Fruit fly (Drosophila melanogaster) whole organism, embryonic: ENCODE measurements around the gene CG5096.

Source experiments
- Atf6 ChIP-seq: fragments of 200-800 bp; sonication (Bioruptor generic); IDR thresholded peaks from 2 replicates; pipeline ENCODE4 v1.3.6; 2022; ENCODE audit warnings: missing biosample characterization, missing genetic modification characterization
- CG10431 ChIP-seq: fragments of 200-800 bp; sonication (Bioruptor generic); optimal IDR thresholded peaks from 3 replicates; lab custom pipeline; 2018; ENCODE audit warnings: missing biosample characterization, mild to moderate bottlenecking, missing genetic modification characterization
- CG12104 ChIP-seq: fragments of 200-800 bp; sonication (Bioruptor generic); optimal IDR thresholded peaks from 3 replicates; lab custom pipeline; 2016; ENCODE audit warnings: missing biosample characterization, missing genetic modification characterization
- CG16813 ChIP-seq: fragments of 200-800 bp; sonication (Bioruptor generic); IDR thresholded peaks from 3 replicates; pipeline ENCODE4 v1.3.6; 2022; ENCODE audit warnings: missing biosample characterization, missing genetic modification characterization; ENCODE audit not compliant: partially characterized antibody
- CG17568 ChIP-seq: fragments of 200-800 bp; sonication (Bioruptor generic); optimal IDR thresholded peaks from 2 replicates; lab custom pipeline; 2018; ENCODE audit warnings: missing biosample characterization, mild to moderate bottlenecking, missing genetic modification characterization, moderate library complexity
- CG2120 ChIP-seq: fragments of 200-800 bp; sonication (Bioruptor generic); optimal IDR thresholded peaks from 3 replicates; lab custom pipeline; 2016; ENCODE audit warnings: missing biosample characterization, missing genetic modification characterization
- CG2199 ChIP-seq: fragments of 200-800 bp; sonication (Bioruptor generic); IDR thresholded peaks from 3 replicates; pipeline ENCODE4 v1.3.6; 2022; ENCODE audit warnings: missing biosample characterization, missing genetic modification characterization
- CG30403 ChIP-seq: fragments of 200-800 bp; sonication (Bioruptor generic); optimal IDR thresholded peaks from 3 replicates; lab custom pipeline; 2016; ENCODE audit warnings: missing biosample characterization, missing genetic modification characterization
- CG31388 ChIP-seq: fragments of 200-800 bp; sonication (Bioruptor generic); optimal IDR thresholded peaks from 2 replicates; lab custom pipeline; 2016; ENCODE audit warnings: missing biosample characterization, missing genetic modification characterization
- CG31441 ChIP-seq: fragments of 200-800 bp; sonication (Bioruptor generic); IDR thresholded peaks from 2 replicates; pipeline ENCODE4 v1.3.6; 2022; ENCODE audit warnings: missing biosample characterization, missing genetic modification characterization
- CG4424 ChIP-seq: fragments of 200-800 bp; sonication (Bioruptor generic); optimal IDR thresholded peaks from 3 replicates; lab custom pipeline; 2016; ENCODE audit warnings: missing biosample characterization, missing genetic modification characterization
- CG7271 ChIP-seq: fragments of 200-800 bp; sonication (Bioruptor generic); optimal IDR thresholded peaks from 2 replicates; lab custom pipeline; 2018; ENCODE audit warnings: missing biosample characterization, mild to moderate bottlenecking, missing genetic modification characterization, moderate library complexity
- CG9437 ChIP-seq: fragments of 200-800 bp; sonication (Bioruptor generic); optimal IDR thresholded peaks from 2 replicates; lab custom pipeline; 2018; ENCODE audit warnings: missing biosample characterization, mild to moderate bottlenecking, missing genetic modification characterization
- Dek ChIP-seq: fragments of 200-800 bp; sonication (Bioruptor generic); optimal IDR thresholded peaks from 3 replicates; lab custom pipeline; 2019; ENCODE audit warnings: missing biosample characterization, mild to moderate bottlenecking, missing genetic modification characterization, moderate library complexity
- GATAe ChIP-seq: fragments of 200-800 bp; sonication (Bioruptor generic); conservative IDR thresholded peaks from 2 replicates; pipeline ENCODE4 v1.3.6; 2022; ENCODE audit warnings: missing biosample characterization, missing genetic modification characterization
- HmgZ ChIP-seq: fragments of 200-800 bp; sonication (Bioruptor generic); optimal IDR thresholded peaks from 2 replicates; lab custom pipeline; 2018; ENCODE audit warnings: missing biosample characterization, mild to moderate bottlenecking, missing genetic modification characterization
- Lpt ChIP-seq: fragments of >200 bp; optimal IDR thresholded peaks from 2 replicates; lab custom pipeline; 2018; ENCODE audit warnings: missing biosample characterization, missing genetic modification characterization
- MBD-R2 ChIP-seq: fragments of 200-800 bp; sonication (Bioruptor generic); IDR thresholded peaks from 2 replicates; pipeline ENCODE4 v1.3.6; 2022; ENCODE audit warnings: missing biosample characterization, missing genetic modification characterization
- MTF-1 ChIP-seq: fragments of 200-800 bp; sonication (Bioruptor generic); optimal IDR thresholded peaks from 2 replicates; lab custom pipeline; 2018; ENCODE audit warnings: missing biosample characterization, mild to moderate bottlenecking, missing genetic modification characterization, borderline replicate concordance
- Mes4 ChIP-seq: fragments of 200-800 bp; sonication (Bioruptor generic); optimal IDR thresholded peaks from 2 replicates; lab custom pipeline; 2016; ENCODE audit warnings: missing biosample characterization, missing genetic modification characterization
- NC2β ChIP-seq: fragments of 200-800 bp; sonication (Bioruptor generic); optimal IDR thresholded peaks from 2 replicates; lab custom pipeline; 2016; ENCODE audit warnings: missing biosample characterization, missing genetic modification characterization
- Nf-YC ChIP-seq: fragments of 200-800 bp; optimal IDR thresholded peaks from 3 replicates; lab custom pipeline; 2019; ENCODE audit warnings: missing biosample characterization, mild to moderate bottlenecking, missing genetic modification characterization, moderate library complexity
- Optix ChIP-seq: fragments of 200-800 bp; sonication (Bioruptor generic); IDR thresholded peaks from 3 replicates; pipeline ENCODE4 v1.3.6; 2022; ENCODE audit warnings: missing biosample characterization, missing genetic modification characterization
- Xrp1 ChIP-seq: fragments of 200-800 bp; sonication (Bioruptor generic); IDR thresholded peaks from 2 replicates; pipeline ENCODE4 v1.3.6; 2022; ENCODE audit warnings: missing biosample characterization, missing genetic modification characterization
- bsh ChIP-seq, 2 experiments: fragments of 200-800 bp; sonication (Bioruptor generic); optimal IDR thresholded peaks; 2 replicates each; lab custom pipeline; 2017 to 2018; ENCODE audit warnings: mild to moderate bottlenecking in 2 of 2, missing biosample characterization in 2 of 2, missing genetic modification characterization in 2 of 2, moderate library complexity in 1 of 2
- caup ChIP-seq: fragments of 200-800 bp; sonication (Bioruptor generic); optimal IDR thresholded peaks from 3 replicates; lab custom pipeline; 2017; ENCODE audit warnings: missing biosample characterization, mild to moderate bottlenecking, missing genetic modification characterization, moderate library complexity; ENCODE audit not compliant: severe bottlenecking
- chm ChIP-seq: fragments of 200-800 bp; sonication (Bioruptor generic); IDR thresholded peaks from 2 replicates; pipeline ENCODE4 v1.3.6; 2022; ENCODE audit warnings: missing biosample characterization, missing genetic modification characterization
- chn ChIP-seq: fragments of 200-800 bp; sonication (Bioruptor generic); optimal IDR thresholded peaks from 2 replicates; lab custom pipeline; 2016; ENCODE audit warnings: missing biosample characterization, missing genetic modification characterization
- crp ChIP-seq, 2 experiments: fragments of 200-800 bp; sonication (Bioruptor generic); optimal IDR thresholded peaks; 2 replicates in 1 of 2; 3 replicates in 1 of 2; lab custom pipeline; 2017; ENCODE audit warnings: missing biosample characterization in 2 of 2, missing genetic modification characterization in 2 of 2, mild to moderate bottlenecking in 1 of 2, moderate library complexity in 1 of 2
- dmrt99B ChIP-seq: fragments of 200-800 bp; sonication (Bioruptor generic); optimal IDR thresholded peaks from 2 replicates; lab custom pipeline; 2018; ENCODE audit warnings: missing biosample characterization, mild to moderate bottlenecking, missing genetic modification characterization, moderate library complexity
- ewg ChIP-seq: fragments of 200-800 bp; sonication (Bioruptor generic); optimal IDR thresholded peaks from 3 replicates; lab custom pipeline; 2017; ENCODE audit warnings: mild to moderate bottlenecking, missing biosample characterization, missing genetic modification reagents, missing genetic modification characterization
- fd96Cb ChIP-seq: fragments of 200-800 bp; sonication (Bioruptor generic); optimal IDR thresholded peaks from 2 replicates; lab custom pipeline; 2018; ENCODE audit warnings: missing biosample characterization, mild to moderate bottlenecking, missing genetic modification characterization, moderate library complexity
- gcm2 ChIP-seq: fragments of 200-800 bp; sonication (Bioruptor generic); optimal IDR thresholded peaks from 2 replicates; lab custom pipeline; 2016; ENCODE audit warnings: missing biosample characterization, missing genetic modification characterization
- grau ChIP-seq: fragments of 200-800 bp; optimal IDR thresholded peaks from 3 replicates; lab custom pipeline; 2019; ENCODE audit warnings: missing biosample characterization, mild to moderate bottlenecking, missing genetic modification characterization, moderate library complexity
- gro ChIP-seq: fragments of 200-800 bp; sonication (Bioruptor generic); optimal IDR thresholded peaks from 2 replicates; lab custom pipeline; 2016; ENCODE audit warnings: missing biosample characterization, missing genetic modification characterization
- klu ChIP-seq: fragments of 200-800 bp; sonication (Bioruptor generic); IDR thresholded peaks from 2 replicates; pipeline ENCODE4 v1.3.6; 2022; ENCODE audit warnings: missing biosample characterization, missing genetic modification characterization
- mam ChIP-seq: fragments of 200-800 bp; sonication (Bioruptor generic); optimal IDR thresholded peaks from 3 replicates; lab custom pipeline; 2016; ENCODE audit warnings: missing biosample characterization, missing genetic modification characterization
- nom ChIP-seq: fragments of 200-800 bp; sonication (Bioruptor generic); optimal IDR thresholded peaks from 2 replicates; lab custom pipeline; 2017; ENCODE audit warnings: missing biosample characterization, missing genetic modification characterization, mild to moderate bottlenecking, moderate library complexity, missing genetic modification reagents
- onecut ChIP-seq: fragments of 200-800 bp; sonication (Bioruptor generic); IDR thresholded peaks from 2 replicates; pipeline ENCODE4 v1.3.6; 2022; ENCODE audit warnings: missing biosample characterization, missing genetic modification characterization
- pan ChIP-seq, 4 experiments: fragments of >200 bp in 3 of 4; fragments of 200-800 bp in 1 of 4; sonication (Bioruptor generic) in 1 of 4; optimal IDR thresholded peaks in 3 of 4; IDR thresholded peaks in 1 of 4; 2 replicates each; pipeline versions ENCODE4 v1.3.6 to Lab custom; 2017 to 2022; ENCODE audit warnings: missing biosample characterization in 2 of 4, missing genetic modification characterization in 2 of 4, mixed read lengths in 1 of 4
- pfk ChIP-seq: fragments of 200-800 bp; sonication (Bioruptor generic); optimal IDR thresholded peaks from 2 replicates; lab custom pipeline; 2018; ENCODE audit warnings: missing biosample characterization, mild to moderate bottlenecking, missing genetic modification characterization, moderate library complexity
- phol ChIP-seq: fragments of 200-800 bp; sonication (Bioruptor generic); optimal IDR thresholded peaks from 3 replicates; lab custom pipeline; 2018; ENCODE audit warnings: missing biosample characterization, mild to moderate bottlenecking, missing genetic modification characterization, moderate library complexity
- row ChIP-seq: fragments of 200-800 bp; sonication (Bioruptor generic); IDR thresholded peaks from 3 replicates; pipeline ENCODE4 v1.3.6; 2022; ENCODE audit warnings: missing biosample characterization, missing genetic modification characterization
- scrt ChIP-seq: fragments of 200-800 bp; sonication (Bioruptor generic); optimal IDR thresholded peaks from 2 replicates; lab custom pipeline; 2018; ENCODE audit warnings: missing biosample characterization, mild to moderate bottlenecking, missing genetic modification characterization, moderate library complexity
- shn ChIP-seq: fragments of 200-800 bp; sonication (Bioruptor generic); optimal IDR thresholded peaks from 3 replicates; lab custom pipeline; 2016; ENCODE audit warnings: missing biosample characterization, missing genetic modification characterization
- sisA ChIP-seq: fragments of 200-800 bp; sonication (Bioruptor generic); IDR thresholded peaks from 2 replicates; pipeline ENCODE4 v1.3.6; 2022; ENCODE audit warnings: missing biosample characterization, missing genetic modification characterization
- so ChIP-seq: fragments of 200-800 bp; sonication (Bioruptor generic); IDR thresholded peaks from 3 replicates; pipeline ENCODE4 v1.3.6; 2022; ENCODE audit warnings: missing biosample characterization, missing genetic modification characterization
- tin ChIP-seq: fragments of 200-800 bp; sonication (Bioruptor generic); optimal IDR thresholded peaks from 3 replicates; lab custom pipeline; 2016; ENCODE audit warnings: missing biosample characterization, missing genetic modification characterization
- ttk ChIP-seq: fragments of 200-800 bp; sonication (Bioruptor generic); IDR thresholded peaks from 2 replicates; pipeline ENCODE4 v2.1.2; 2022; ENCODE audit warnings: missing biosample characterization, missing genetic modification characterization
- vfl ChIP-seq: fragments of 200-800 bp; sonication (Bioruptor generic); optimal IDR thresholded peaks from 2 replicates; lab custom pipeline; 2016; ENCODE audit warnings: missing biosample characterization, missing genetic modification characterization

CG5096 gene

dm6 chr2L:10356508-10356907 is 25.6 kb upstream of the CG5096 start, which contains the start of the genes CtsL4 and ClpP (continued):
- TF ChIP-seq chn: peak; percentile 13
- no peak for TF ChIP-seq scrt
- TF ChIP-seq GATAe (GFP tag; lab: Robert Waterston, UW): no peak
- no peak for TF ChIP-seq CG16813 (GFP tag; lab: Robert Waterston, UW)
- TF ChIP-seq CG12104 (GFP tag; lab: Kevin White, UChicago): no peak
- peak in 1 of 2 experiments; percentile 33 for TF ChIP-seq bsh (GFP tag; optimal IDR thresholded peaks at IDR 0.05; lab: Kevin White, UChicago)
- peak; percentile 97 for TF ChIP-seq pfk (GFP tag; lab: Kevin White, UChicago)
- no peak for TF ChIP-seq gro
- TF ChIP-seq Optix (GFP tag; lab: Robert Waterston, UW): peak; percentile 28; the same call in 1 of the 3 replicates
- TF ChIP-seq ttk (GFP tag; lab: Robert Waterston, UW): no peak
- no peak for TF ChIP-seq nom (GFP tag; lab: Kevin White, UChicago)
- peak; percentile 33 for TF ChIP-seq Dek
- TF ChIP-seq shn: peak; percentile 35
- peak; percentile 86 for TF ChIP-seq row
- TF ChIP-seq MTF-1: no peak
- TF ChIP-seq klu (GFP tag; lab: Robert Waterston, UW): no peak
- no peak for TF ChIP-seq onecut (GFP tag; lab: Robert Waterston, UW)
- TF ChIP-seq CG7271: peak; percentile 8
- TF ChIP-seq CG17568: no peak
- TF ChIP-seq CG2199 (GFP tag; lab: Robert Waterston, UW): peak; percentile 55; the same call in 1 of the 3 replicates
- TF ChIP-seq vfl: peak; percentile 43
- no peak for TF ChIP-seq CG31388 (GFP tag; lab: Kevin White, UChicago)
- no peak for TF ChIP-seq so
- peak; percentile 60 for TF ChIP-seq phol (tag; lab: Kevin White, UChicago)
- TF ChIP-seq dmrt99B: no peak
- TF ChIP-seq HmgZ: peak; percentile 72
- no peak for TF ChIP-seq ewg (GFP tag; lab: Kevin White, UChicago)
- TF ChIP-seq CG30403 (GFP tag; lab: Kevin White, UChicago): peak; percentile 46
- TF ChIP-seq chm (GFP tag; lab: Robert Waterston, UW): peak; percentile 64; the same call in 1 of the 2 replicates
- no peak for TF ChIP-seq NC2β
- TF ChIP-seq CG2120 (GFP tag; lab: Kevin White, UChicago): peak; percentile 64
- no peak for TF ChIP-seq pan (optimal IDR thresholded peaks at IDR 0.05; lab: Kevin White, UChicago)
- peak in 1 of 2 experiments; percentile 64 for TF ChIP-seq pan (GFP tag; optimal IDR thresholded peaks at IDR 0.05 in 1 of 2, IDR thresholded peaks at IDR 0.05 in 1 of 2)
- peak; percentile 32; the same call in 1 of the 2 replicates for TF ChIP-seq sisA (GFP tag; lab: Robert Waterston, UW)
- peak; percentile 87 for TF ChIP-seq CG10431 (GFP tag; lab: Kevin White, UChicago)
- TF ChIP-seq mam: peak; percentile 47
- no peak for TF ChIP-seq gcm2
- TF ChIP-seq CG31441 (GFP tag; lab: Robert Waterston, UW): no peak
- TF ChIP-seq MBD-R2 (GFP tag; lab: Robert Waterston, UW): peak; percentile 95
- peak; percentile 60 for TF ChIP-seq grau (tag; lab: Kevin White, UChicago)
- TF ChIP-seq Xrp1 (GFP tag; lab: Robert Waterston, UW): peak; percentile 33; the same call in 1 of the 2 replicates
- TF ChIP-seq Lpt (GFP tag; lab: Kevin White, UChicago): no peak
- TF ChIP-seq tin (GFP tag; lab: Kevin White, UChicago): peak; percentile 46
- peak; percentile 49 for TF ChIP-seq Nf-YC (tag; lab: Kevin White, UChicago)
- TF ChIP-seq Mes4 (GFP tag; lab: Kevin White, UChicago): no peak
- TF ChIP-seq Atf6 (GFP tag; lab: Robert Waterston, UW): 0 out of 2 replicates have a peak, but pooled peaks have one; percentile 35
- peak; percentile 37 for TF ChIP-seq fd96Cb
- no peak for TF ChIP-seq caup (GFP tag; lab: Kevin White, UChicago)
- peak; percentile 36 for TF ChIP-seq CG9437 (GFP tag; lab: Kevin White, UChicago)
- peak; percentile 35 for TF ChIP-seq CG4424 (GFP tag; lab: Kevin White, UChicago)
- peak; percentile 29 to 92 for TF ChIP-seq crp (GFP tag; optimal IDR thresholded peaks at IDR 0.05; lab: Kevin White, UChicago)
